Worm (Caenorhabditis elegans): ENCODE measurements around the gene F55H2.5.
A peak's percentile ranks its signal among the peaks of the same experiment; 100 is the strongest.

The F55H2.5 gene

ce11 chrIII:9511055-9511520 is at the start of gene F55H2.5:
TSS of gene F55H2.5 (plus strand) at chrIII:9511470.
- TF ChIP-seq hmg-1.2 (GFP tag; IDR thresholded peaks at IDR 0.05) (peak; percentile 14; the same call in 1 of the 2 replicates), madf-6 (GFP tag; IDR thresholded peaks at IDR 0.05) (no peak)

DNA sequence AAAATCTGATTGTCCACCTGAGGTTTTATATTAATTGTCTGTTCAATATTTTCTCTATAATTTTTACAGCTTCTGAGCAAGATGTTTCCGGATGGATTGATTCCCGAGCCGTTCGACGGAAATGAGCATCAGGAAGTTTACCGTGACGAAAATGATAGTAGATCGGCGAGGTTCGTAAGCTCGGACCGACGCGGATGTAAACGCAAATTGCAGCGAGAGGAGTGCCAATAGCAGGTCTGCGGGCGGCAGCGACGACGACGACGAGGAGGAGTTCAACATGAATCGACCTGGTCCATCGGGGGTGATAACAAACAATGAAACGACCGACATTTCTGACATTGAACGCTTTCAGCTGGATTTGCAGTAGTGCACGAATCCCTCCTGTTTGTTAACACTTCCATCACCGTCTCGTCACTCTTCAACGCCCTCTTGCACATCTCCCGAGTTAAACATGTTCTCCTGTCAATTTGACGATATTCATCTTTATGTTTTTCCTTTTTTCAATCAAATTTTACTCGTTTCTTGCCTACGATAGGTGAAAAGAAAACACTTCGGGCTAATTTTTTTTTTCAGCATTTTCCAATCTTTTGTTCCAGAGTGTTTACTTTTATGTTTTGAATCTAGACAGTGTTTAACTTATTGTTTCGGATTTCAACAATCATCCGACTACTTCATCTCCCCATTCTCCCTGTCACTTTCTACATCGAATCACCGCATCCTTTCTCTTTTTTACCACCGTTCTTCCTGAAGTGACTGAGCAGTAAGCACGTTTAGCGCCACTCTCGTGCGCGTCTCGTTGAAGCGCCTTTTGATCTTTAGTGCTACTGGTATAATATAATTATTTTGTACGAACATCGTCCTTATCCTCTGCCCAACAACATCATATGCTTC is 49.1 kb upstream of the F55H2.5 start:
- TF ChIP-seq nhr-90 (tag; optimal IDR thresholded peaks at IDR 0.05) (no peak), madf-8 (GFP tag; conservative IDR thresholded peaks at IDR 0.05) (no peak), B0035.1 (tag; optimal IDR thresholded peaks at IDR 0.05) (no peak), F52B5.7 (tag; optimal IDR thresholded peaks at IDR 0.05) (peak; percentile 21), atf-7 (tag; optimal IDR thresholded peaks at IDR 0.05) (peak; percentile 32), rec-8 (tag; optimal IDR thresholded peaks at IDR 0.05) (peak in 1 of 2 experiments; percentile 44), tbp1 (GFP tag; optimal IDR thresholded peaks at IDR 0.05) (peak; percentile 26), pbrm-1 (GFP tag; IDR thresholded peaks at IDR 0.05) (no peak), rpc-1 (optimal IDR thresholded peaks at IDR 0.05) (no peak), rpc-1 (tag; optimal IDR thresholded peaks at IDR 0.05) (no peak), let-607 (tag; optimal IDR thresholded peaks at IDR 0.05) (no peak), egrh-3 (GFP tag; IDR thresholded peaks at IDR 0.05) (no peak), lin-26 (GFP tag; IDR thresholded peaks at IDR 0.05) (peak; percentile 72; the same call in 1 of the 2 replicates), zim-3 (tag; optimal IDR thresholded peaks at IDR 0.05) (no peak), F37B4.10 (GFP tag; IDR thresholded peaks at IDR 0.05) (no peak), lsy-27 (tag; optimal IDR thresholded peaks at IDR 0.05; ENCODE audit: borderline replicate concordance, insufficient read depth) (no peak), hlh-26 (GFP tag; conservative IDR thresholded peaks at IDR 0.05) (no peak), ceh-100 (GFP tag; IDR thresholded peaks at IDR 0.05) (peak; percentile 16; the same call in 1 of the 2 replicates), lsl-1 (GFP tag; optimal IDR thresholded peaks at IDR 0.05) (peak; percentile 17), Y79H2A.3 (GFP tag; conservative IDR thresholded peaks at IDR 0.05) (peak; percentile 31; the same call in 1 of the 2 replicates), fkh-3 (tag; optimal IDR thresholded peaks at IDR 0.05) (no peak), madf-6 (GFP tag; IDR thresholded peaks at IDR 0.05) (no peak), lin-54 (GFP tag; optimal IDR thresholded peaks at IDR 0.05) (no peak), aptf-3 (GFP tag; IDR thresholded peaks at IDR 0.05) (0 out of 2 replicates have a peak, but pooled peaks have one; percentile 47), Y67H2A.10 (GFP tag; conservative IDR thresholded peaks at IDR 0.05) (no peak), ztf-28 (GFP tag; IDR thresholded peaks at IDR 0.05) (0 out of 2 replicates have a peak, but pooled peaks have one; percentile 5), die-1 (tag; optimal IDR thresholded peaks at IDR 0.05) (peak; percentile 45), ztf-18 (tag; optimal IDR thresholded peaks at IDR 0.05) (peak; percentile 24), zfh-2 (GFP tag; conservative IDR thresholded peaks at IDR 0.05) (peak; percentile 59), K11D2.4 (GFP tag; IDR thresholded peaks at IDR 0.05) (no peak), F39B2.1 (GFP tag; IDR thresholded peaks at IDR 0.05) (no peak)

- no peak for TF ChIP-seq ZK185.1 (tag; optimal IDR thresholded peaks at IDR 0.05; ENCODE audit: poor library complexity, severe bottlenecking)
- TF ChIP-seq die-1 (tag; optimal IDR thresholded peaks at IDR 0.05): no peak
- no peak for TF ChIP-seq K11D2.4 (GFP tag; IDR thresholded peaks at IDR 0.05)
- peak; percentile 52 for TF ChIP-seq mel-28 (tag; optimal IDR thresholded peaks at IDR 0.05; ENCODE audit: borderline replicate concordance)
- peak; percentile 30 for TF ChIP-seq dpff-1 (tag; optimal IDR thresholded peaks at IDR 0.05)
- peak; percentile 75 for TF ChIP-seq Y95B8A.8 (GFP tag; IDR thresholded peaks at IDR 0.05)
- no peak for TF ChIP-seq F23B12.7 (tag; optimal IDR thresholded peaks at IDR 0.05; ENCODE audit: insufficient read depth)
- peak; percentile 27 for TF ChIP-seq unc-130 (GFP tag; optimal IDR thresholded peaks at IDR 0.05)
- no peak for TF ChIP-seq lsy-27 (tag; optimal IDR thresholded peaks at IDR 0.05; ENCODE audit: borderline replicate concordance, insufficient read depth)
- no peak for TF ChIP-seq F57A8.1 (GFP tag; optimal IDR thresholded peaks at IDR 0.05)
- TF ChIP-seq mcd-1 (GFP tag; IDR thresholded peaks at IDR 0.05): 0 out of 2 replicates have a peak, but pooled peaks have one; percentile 20
- no peak for TF ChIP-seq madf-10 (tag; optimal IDR thresholded peaks at IDR 0.05)
- no peak for TF ChIP-seq lin-35 (GFP tag; optimal IDR thresholded peaks at IDR 0.05)
- no peak for TF ChIP-seq ztf-26 (tag; optimal IDR thresholded peaks at IDR 0.05)
Measured at ce11 chrIII:9462785-9463467, 48.3 kb upstream of the F55H2.5 start.

Measured in whole organism, young adult.